Worm (Caenorhabditis elegans): ENCODE results near the gene sdz-31.

DNA sequence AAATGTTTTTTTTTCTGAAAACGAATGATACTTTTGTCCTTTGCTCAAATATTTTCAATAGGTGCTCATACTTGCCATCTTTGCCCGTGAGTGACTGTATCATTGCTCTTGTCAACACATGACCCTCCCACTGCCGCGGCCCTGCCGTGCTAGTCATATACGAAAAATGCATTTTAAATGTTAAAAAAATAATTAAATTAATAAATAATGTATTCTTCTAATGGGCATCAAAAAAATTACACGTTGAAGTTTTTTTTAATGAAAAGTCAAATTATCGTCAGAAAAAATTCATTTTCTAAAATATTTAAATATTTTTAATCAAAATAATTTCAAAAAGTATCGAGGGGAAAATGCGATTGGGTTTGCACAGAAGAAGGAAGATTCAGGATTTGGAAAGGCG lies 42.5 kb downstream of the sdz-31 start, which contains the start of gene C50H2.7:
- TF ChIP-seq unc-62 (GFP tag; optimal IDR thresholded peaks at IDR 0.05), result no peak
- no peak for TF ChIP-seq unc-86 (tag; optimal IDR thresholded peaks at IDR 0.05)
- no peak for TF ChIP-seq elt-2 (tag; optimal IDR thresholded peaks at IDR 0.05)
- TF ChIP-seq pqm-1 (tag; optimal IDR thresholded peaks at IDR 0.05), result no peak
- no peak for TF ChIP-seq blmp-1 (tag; optimal IDR thresholded peaks at IDR 0.05)
